Worm (Caenorhabditis elegans) whole organism, L4 larva: ENCODE results near the gene cey-1.

Source experiments
- F26F4.8 ChIP-seq: fragments of 200-800 bp; sonication (Bioruptor generic); conservative IDR thresholded peaks from 2 replicates; pipeline ENCODE4 v1.3.6; 2022; ENCODE audit warnings: missing genetic modification characterization, missing compliant biosample characterization
- F37D6.2 ChIP-seq: sonication (generic microtip); optimal IDR thresholded peaks from 2 replicates; lab custom pipeline; 2016; ENCODE audit warnings: mild to moderate bottlenecking, missing genetic modification characterization, missing compliant biosample characterization
- T26A8.4 ChIP-seq: fragments of 200-800 bp; sonication (Bioruptor generic); IDR thresholded peaks from 2 replicates; pipeline ENCODE4 v1.3.6; 2022; ENCODE audit warnings: missing genetic modification characterization, missing compliant biosample characterization
- Y105C5A.15 ChIP-seq: fragments of 200-800 bp; sonication (Bioruptor generic); IDR thresholded peaks from 2 replicates; pipeline ENCODE4 v1.3.6; 2022; ENCODE audit warnings: missing genetic modification characterization, missing compliant biosample characterization
- Y48G9A.11 ChIP-seq: fragments of 200-800 bp; sonication (Bioruptor generic); IDR thresholded peaks from 2 replicates; pipeline ENCODE4 v1.3.6; 2022; ENCODE audit warnings: missing genetic modification reagents, missing genetic modification characterization, missing compliant biosample characterization
- aha-1 ChIP-seq: fragments of 150-350 bp; peaks from one replicate; lab custom pipeline; 2014; ENCODE audit warnings: missing biosample characterization, missing genetic modification characterization
- ama-1 ChIP-seq: fragments of 150-350 bp; optimal IDR thresholded peaks from 2 replicates; lab custom pipeline; 2014; ENCODE audit warnings: inconsistent platforms, mixed read lengths
- ceh-20 ChIP-seq: fragments of 200-800 bp; sonication (Bioruptor generic); IDR thresholded peaks from 2 replicates; pipeline ENCODE4 v1.3.6; 2022; ENCODE audit warnings: missing genetic modification reagents, missing genetic modification characterization, missing compliant biosample characterization
- ces-1 ChIP-seq: fragments of 150-350 bp; sonication (generic microtip); optimal IDR thresholded peaks from 4 replicates; lab custom pipeline; 2014; ENCODE audit warnings: missing biosample characterization, missing genetic modification reagents, missing genetic modification characterization
- daf-19 ChIP-seq: fragments of 200-800 bp; sonication (Bioruptor generic); conservative IDR thresholded peaks from 2 replicates; pipeline ENCODE4 v1.3.6; 2022; ENCODE audit warnings: missing genetic modification characterization, missing compliant biosample characterization
- dmd-8 ChIP-seq: fragments of 200-800 bp; sonication (Bioruptor generic); IDR thresholded peaks from 2 replicates; pipeline ENCODE4 v1.3.6; 2022; ENCODE audit warnings: missing genetic modification characterization, missing compliant biosample characterization
- egl-43 ChIP-seq: fragments of 200-800 bp; sonication (Bioruptor generic); IDR thresholded peaks from 2 replicates; pipeline ENCODE4 v1.3.6; 2022; ENCODE audit warnings: missing genetic modification reagents, missing genetic modification characterization, missing compliant biosample characterization
- hlh-11 ChIP-seq: fragments of 200-800 bp; sonication (Bioruptor generic); optimal IDR thresholded peaks from 2 replicates; lab custom pipeline; 2018; ENCODE audit warnings: mild to moderate bottlenecking, missing genetic modification characterization, missing compliant biosample characterization
- hmg-1.1 ChIP-seq: fragments of 200-800 bp; sonication (Bioruptor generic); IDR thresholded peaks from 2 replicates; pipeline ENCODE4 v1.3.6; 2022; ENCODE audit warnings: missing genetic modification reagents, missing genetic modification characterization, missing compliant biosample characterization
- lin-38 ChIP-seq: fragments of 200-800 bp; sonication (Bioruptor generic); IDR thresholded peaks from 2 replicates; pipeline ENCODE4 v1.3.6; 2022; ENCODE audit warnings: missing genetic modification reagents, missing genetic modification characterization, missing compliant biosample characterization
- mes-2 ChIP-seq: sonication (generic microtip); optimal IDR thresholded peaks from 2 replicates; lab custom pipeline; 2016; ENCODE audit warnings: missing genotype, mild to moderate bottlenecking, missing genetic modification characterization, missing compliant biosample characterization; ENCODE audit not compliant: poor library complexity, severe bottlenecking
- mxl-3 ChIP-seq: fragments of 200-800 bp; sonication (Bioruptor generic); optimal IDR thresholded peaks from 2 replicates; lab custom pipeline; 2018; ENCODE audit warnings: mild to moderate bottlenecking, missing genetic modification characterization, missing compliant biosample characterization
- nhr-10 ChIP-seq: fragments of 150-350 bp; optimal IDR thresholded peaks from 2 replicates; lab custom pipeline; 2014; ENCODE audit warnings: missing biosample characterization, missing genetic modification characterization
- nhr-28 ChIP-seq: fragments of 150-350 bp; optimal IDR thresholded peaks from 2 replicates; lab custom pipeline; 2014; ENCODE audit warnings: missing biosample characterization, missing genetic modification characterization
- nhr-41 ChIP-seq: fragments of 200-800 bp; sonication (Bioruptor generic); IDR thresholded peaks from 2 replicates; pipeline ENCODE4 v1.3.6; 2022; ENCODE audit warnings: missing genetic modification reagents, missing genetic modification characterization, missing compliant biosample characterization
- pha-4 ChIP-seq, 2 experiments: fragments of 150-350 bp in 1 of 2; fragments of 200-800 bp in 1 of 2; sonication (Bioruptor generic) in 1 of 2; IDR thresholded peaks in 1 of 2; optimal IDR thresholded peaks in 1 of 2; 2 replicates each; pipeline versions ENCODE4 v1.3.6 to Lab custom; 2014 to 2022; ENCODE audit warnings: missing genetic modification characterization in 2 of 2, missing genetic modification reagents in 2 of 2, missing biosample characterization in 1 of 2, missing compliant biosample characterization in 1 of 2
- set-16 ChIP-seq: fragments of 200-800 bp; sonication (Bioruptor generic); IDR thresholded peaks from 2 replicates; pipeline ENCODE4 v1.3.6; 2022; ENCODE audit warnings: missing genetic modification reagents, missing genetic modification characterization, missing compliant biosample characterization
- snpc-1.2 ChIP-seq: fragments of 200-800 bp; sonication (Bioruptor generic); IDR thresholded peaks from 2 replicates; pipeline ENCODE4 v1.3.6; 2022; ENCODE audit warnings: missing genetic modification reagents, missing genetic modification characterization, missing compliant biosample characterization
- snpc-4 ChIP-seq: fragments of 150-350 bp; optimal IDR thresholded peaks from 2 replicates; lab custom pipeline; 2014; ENCODE audit warnings: missing biosample characterization, missing genetic modification characterization
- tag-97 ChIP-seq: fragments of 200-800 bp; sonication (Bioruptor generic); IDR thresholded peaks from 2 replicates; pipeline ENCODE4 v1.3.6; 2022; ENCODE audit warnings: missing genetic modification characterization, missing compliant biosample characterization
- unc-39 ChIP-seq: sonication (generic microtip); optimal IDR thresholded peaks from 2 replicates; lab custom pipeline; 2017; ENCODE audit warnings: missing biosample characterization, missing genetic modification characterization
- unc-62 ChIP-seq, 3 experiments: fragments of 150-350 bp in 1 of 3; sonication (generic microtip); optimal IDR thresholded peaks in 2 of 3; peaks in 1 of 3; 1 replicate in 1 of 3; 2 replicates in 2 of 3; lab custom pipeline; 2014 to 2017; ENCODE audit warnings: missing biosample characterization in 3 of 3, missing genetic modification characterization in 3 of 3, missing genetic modification reagents in 3 of 3, missing genotype in 1 of 3
- ztf-11 ChIP-seq: fragments of 150-350 bp; optimal IDR thresholded peaks from 2 replicates; lab custom pipeline; 2014; ENCODE audit warnings: missing biosample characterization, missing genetic modification characterization

cey-1 gene

DNA sequence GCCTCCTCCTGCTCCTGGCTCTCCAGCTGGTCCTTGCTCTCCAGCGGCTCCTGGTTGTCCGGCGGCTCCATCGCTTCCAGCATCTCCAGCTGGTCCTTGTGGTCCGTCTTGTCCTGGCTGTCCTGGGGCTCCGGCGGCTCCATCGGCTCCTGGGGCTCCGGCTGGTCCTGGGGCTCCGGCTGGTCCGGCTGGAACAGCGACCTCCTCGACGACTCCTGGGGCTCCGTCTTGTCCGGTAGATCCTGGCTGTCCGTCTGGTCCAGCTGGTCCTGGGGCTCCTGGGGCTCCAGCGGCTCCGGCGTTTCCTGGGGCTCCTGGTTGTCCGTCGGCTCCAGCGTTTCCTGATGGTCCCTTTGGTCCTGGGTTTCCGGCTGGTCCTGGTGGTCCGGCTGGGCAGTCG lies 25.3 kb downstream of the cey-1 start (continued):
- peak; percentile 47 for TF ChIP-seq aha-1 (tag; lab: Kevin White, UChicago)

DNA sequence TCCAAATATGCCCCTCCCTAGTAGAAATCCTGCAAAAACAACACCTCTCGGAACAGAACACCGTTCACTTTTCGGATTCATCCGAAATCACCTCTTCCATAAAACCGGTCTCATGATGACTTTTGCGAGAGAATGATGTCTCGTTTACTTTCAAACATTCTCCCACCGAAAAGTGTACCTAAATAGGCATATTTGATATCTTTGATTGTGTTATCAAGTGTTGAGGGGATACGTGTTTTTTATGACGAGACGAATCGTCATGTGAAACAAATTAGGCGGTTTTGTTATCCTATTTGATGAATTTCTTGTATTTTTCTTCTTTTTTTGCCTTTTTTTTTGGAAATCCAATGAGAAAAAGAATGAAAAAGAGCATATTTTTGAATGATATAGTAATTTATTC lies 25.8 kb downstream of the cey-1 start:
- TF ChIP-seq hlh-11 (tag; lab: Kevin White, UChicago), result peak; percentile 24
- no peak for TF ChIP-seq daf-19 (GFP tag; lab: Robert Waterston, UW)
- peak; percentile 77 for TF ChIP-seq ama-1 (lab: Kevin White, UChicago)
- TF ChIP-seq lin-38 (GFP tag; lab: Robert Waterston, UW), result no peak
- no peak for TF ChIP-seq hmg-1.1 (GFP tag; lab: Robert Waterston, UW)
- peak; percentile 16 for TF ChIP-seq mes-2 (tag; lab: Kevin White, UChicago)
- peak in 1 of 2 experiments; percentile 54 for TF ChIP-seq unc-62 (GFP tag; optimal IDR thresholded peaks at IDR 0.05 in 1 of 2; lab: Kevin White, UChicago)
- TF ChIP-seq unc-62 (tag; optimal IDR thresholded peaks at IDR 0.05; lab: Kevin White, UChicago), result no peak
- no peak for TF ChIP-seq egl-43 (GFP tag; lab: Robert Waterston, UW)
- peak; percentile 12 for TF ChIP-seq nhr-28 (tag; lab: Kevin White, UChicago)
- no peak for TF ChIP-seq nhr-10
- TF ChIP-seq mxl-3 (GFP tag; lab: Kevin White, UChicago), result peak; percentile 22
- TF ChIP-seq, all 104 proteins: peak for 6

- TF ChIP-seq ceh-20 (GFP tag; lab: Robert Waterston, UW), result no peak
- TF ChIP-seq unc-62 (GFP tag; optimal IDR thresholded peaks at IDR 0.05 in 1 of 2; lab: Kevin White, UChicago), result peak in 1 of 2 experiments; percentile 12
- no peak for TF ChIP-seq unc-62 (tag; optimal IDR thresholded peaks at IDR 0.05; lab: Kevin White, UChicago)
These were observed 27.3 kb downstream of the cey-1 start, which contains the start of gene col-81 for ce11 chrII:11013667-11014066. Gene col-81 (minus strand): TSS chrII:11013767.

DNA sequence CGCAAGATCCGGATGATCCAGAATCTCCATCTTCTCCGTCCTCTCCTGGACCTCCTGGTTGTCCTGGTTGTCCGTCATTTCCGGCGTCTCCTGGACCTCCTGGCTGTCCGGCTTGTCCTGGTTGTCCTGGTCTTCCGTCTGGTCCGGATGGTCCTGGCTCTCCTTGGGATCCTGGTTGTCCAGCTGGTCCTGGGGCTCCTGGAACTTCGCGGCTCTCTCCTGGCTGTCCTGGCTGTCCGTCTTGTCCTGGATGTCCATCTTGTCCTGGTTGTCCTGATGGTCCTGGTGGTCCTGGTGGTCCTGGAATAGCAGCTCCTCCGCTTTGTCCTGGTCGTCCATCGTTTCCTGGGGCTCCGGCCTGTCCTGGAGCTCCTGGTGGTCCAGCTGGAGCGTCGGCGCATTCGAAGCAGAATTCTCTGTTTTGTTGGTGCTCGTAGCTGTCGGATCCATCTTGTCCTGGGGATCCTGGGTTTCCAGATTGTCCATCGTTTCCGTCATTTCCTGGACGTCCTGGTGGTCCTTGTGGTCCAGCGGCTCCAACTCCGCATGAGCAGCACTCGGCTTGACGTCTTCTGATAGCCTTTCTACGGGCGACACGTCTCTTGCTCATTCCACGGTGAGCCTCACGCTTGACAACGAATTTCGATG lies 28.4 kb downstream of the cey-1 start:
- TF ChIP-seq mxl-3 (GFP tag; lab: Kevin White, UChicago), result peak; percentile 41
- TF ChIP-seq tag-97 (GFP tag; lab: Robert Waterston, UW), result no peak
- 0 out of 2 replicates have a peak, but pooled peaks have one; percentile 20 for TF ChIP-seq dmd-8 (GFP tag; lab: Robert Waterston, UW)
- peak; percentile 27; the same call in 1 of the 2 replicates for TF ChIP-seq pha-4 (GFP tag; IDR thresholded peaks at IDR 0.05; lab: Robert Waterston, UW)
- TF ChIP-seq pha-4 (tag; optimal IDR thresholded peaks at IDR 0.05; lab: Kevin White, UChicago), result no peak
- TF ChIP-seq set-16 (GFP tag; lab: Robert Waterston, UW), result peak; percentile 96
- TF ChIP-seq nhr-41 (GFP tag; lab: Robert Waterston, UW), result no peak
- 0 out of 2 replicates have a peak, but pooled peaks have one; percentile 10 for TF ChIP-seq T26A8.4 (GFP tag; lab: Robert Waterston, UW)
- TF ChIP-seq snpc-1.2, result 0 out of 2 replicates have a peak, but pooled peaks have one; percentile 43

- peak; percentile 92 for TF ChIP-seq aha-1 (tag; lab: Kevin White, UChicago)
- no peak for TF ChIP-seq Y105C5A.15 (GFP tag; lab: Robert Waterston, UW)
- TF ChIP-seq, all 104 proteins: peak for 1
These were observed 30.1 kb downstream of the cey-1 start for ce11 chrII:11010914-11011313.

ce11 chrII:11004381-11004780 lies 36.6 kb downstream of the cey-1 start:
- TF ChIP-seq F26F4.8 (GFP tag; lab: Robert Waterston, UW), result no peak
- TF ChIP-seq unc-62 (GFP tag; optimal IDR thresholded peaks at IDR 0.05 in 1 of 2; lab: Kevin White, UChicago), result peak in 1 of 2 experiments; percentile 94
- TF ChIP-seq unc-62 (tag; optimal IDR thresholded peaks at IDR 0.05; lab: Kevin White, UChicago), result no peak

DNA sequence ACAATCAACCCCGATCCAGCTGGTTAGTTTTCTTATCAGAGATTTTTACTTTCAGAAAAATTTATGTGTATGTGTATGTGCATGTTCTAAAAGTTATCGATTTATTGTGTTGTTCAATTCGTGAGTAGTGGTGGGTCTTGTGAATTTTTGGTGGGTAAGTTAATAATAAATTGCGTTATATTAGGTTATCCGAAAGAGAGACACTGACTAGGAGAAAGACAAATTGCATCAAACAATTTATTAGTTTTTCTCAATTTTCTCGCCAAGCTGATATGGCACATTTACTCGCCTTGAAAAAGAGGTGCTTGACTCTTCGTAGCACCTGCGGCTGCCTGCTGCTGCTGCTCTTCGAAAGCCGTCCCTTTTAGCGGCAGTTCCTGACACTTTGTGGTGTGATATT lies 41.9 kb downstream of the cey-1 start:
- no peak for TF ChIP-seq Y105C5A.15 (GFP tag; lab: Robert Waterston, UW)
- no peak for TF ChIP-seq F37D6.2 (tag; lab: Kevin White, UChicago)
- no peak for TF ChIP-seq ztf-11 (tag; lab: Kevin White, UChicago)
- 0 out of 2 replicates have a peak, but pooled peaks have one; percentile 6 for TF ChIP-seq set-16 (GFP tag; lab: Robert Waterston, UW)
- TF ChIP-seq aha-1 (tag; lab: Kevin White, UChicago), result peak; percentile 63
- no peak for TF ChIP-seq unc-39 (tag; lab: Kevin White, UChicago)
- no peak for TF ChIP-seq snpc-4 (tag; lab: Kevin White, UChicago)
- no peak for TF ChIP-seq Y48G9A.11 (GFP tag; lab: Robert Waterston, UW)
- no peak for TF ChIP-seq tag-97 (GFP tag; lab: Robert Waterston, UW)
- TF ChIP-seq ces-1 (GFP tag; lab: Kevin White, UChicago), result peak; percentile 49
